Fruit fly (Drosophila melanogaster): ENCODE data around the gene CG15824.

CG15824 gene

DNA sequence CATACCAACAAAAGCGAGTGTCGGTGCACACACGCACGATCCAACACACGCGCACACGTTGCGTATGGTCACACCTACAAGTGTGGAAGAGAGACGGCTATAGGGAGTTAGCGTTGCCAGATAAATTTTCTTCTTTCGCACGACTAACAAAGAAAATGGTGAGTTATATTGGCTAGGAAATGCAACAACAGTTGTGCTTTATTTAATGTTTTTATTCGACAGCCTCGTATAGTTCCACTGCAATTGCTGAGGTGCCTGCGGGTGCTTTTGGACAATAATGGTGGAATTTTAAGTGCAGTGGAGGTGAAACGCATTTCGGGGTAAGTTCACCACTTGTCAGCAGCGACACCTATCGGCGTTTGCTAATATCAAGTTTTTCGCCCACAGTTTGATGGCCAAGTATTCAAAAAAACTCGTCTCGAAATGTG is 13.5 kb downstream of the CG15824 start (continued):
- TF ChIP-seq chm (GFP tag; IDR thresholded peaks at IDR 0.05) (no peak), Optix (GFP tag; IDR thresholded peaks at IDR 0.05) (no peak), CG32767 (GFP tag; IDR thresholded peaks at IDR 0.05) (peak; percentile 62; the same call in 1 of the 2 replicates), zfh1 (GFP tag; IDR thresholded peaks at IDR 0.05) (no peak), Nf-YC (tag; optimal IDR thresholded peaks at IDR 0.05) (peak; percentile 12), CG2199 (GFP tag; IDR thresholded peaks at IDR 0.05) (peak; percentile 61; the same call in 1 of the 3 replicates), Fer2 (tag; optimal IDR thresholded peaks at IDR 0.05) (no peak), tup (GFP tag; optimal IDR thresholded peaks at IDR 0.05) (no peak), CG3281 (GFP tag; optimal IDR thresholded peaks at IDR 0.05) (peak; percentile 17), MESR4 (GFP tag; optimal IDR thresholded peaks at IDR 0.05) (peak; percentile 51), sim (GFP tag; IDR thresholded peaks at IDR 0.05) (no peak), Sox100B (GFP tag; optimal IDR thresholded peaks at IDR 0.05) (no peak), CG13624 (GFP tag; optimal IDR thresholded peaks at IDR 0.05) (peak; percentile 4), CG8089 (GFP tag; optimal IDR thresholded peaks at IDR 0.05) (no peak), sd (tag; optimal IDR thresholded peaks at IDR 0.05) (peak; percentile 68), CG16779 (GFP tag; IDR thresholded peaks at IDR 0.05) (no peak), Lhr (GFP tag; optimal IDR thresholded peaks at IDR 0.05) (no peak), slbo (GFP tag; IDR thresholded peaks at IDR 0.05) (no peak), Oaz (GFP tag; IDR thresholded peaks at IDR 0.05) (no peak), CG18262 (tag; optimal IDR thresholded peaks at IDR 0.05) (no peak), crol (GFP tag; IDR thresholded peaks at IDR 0.05) (no peak)

DNA sequence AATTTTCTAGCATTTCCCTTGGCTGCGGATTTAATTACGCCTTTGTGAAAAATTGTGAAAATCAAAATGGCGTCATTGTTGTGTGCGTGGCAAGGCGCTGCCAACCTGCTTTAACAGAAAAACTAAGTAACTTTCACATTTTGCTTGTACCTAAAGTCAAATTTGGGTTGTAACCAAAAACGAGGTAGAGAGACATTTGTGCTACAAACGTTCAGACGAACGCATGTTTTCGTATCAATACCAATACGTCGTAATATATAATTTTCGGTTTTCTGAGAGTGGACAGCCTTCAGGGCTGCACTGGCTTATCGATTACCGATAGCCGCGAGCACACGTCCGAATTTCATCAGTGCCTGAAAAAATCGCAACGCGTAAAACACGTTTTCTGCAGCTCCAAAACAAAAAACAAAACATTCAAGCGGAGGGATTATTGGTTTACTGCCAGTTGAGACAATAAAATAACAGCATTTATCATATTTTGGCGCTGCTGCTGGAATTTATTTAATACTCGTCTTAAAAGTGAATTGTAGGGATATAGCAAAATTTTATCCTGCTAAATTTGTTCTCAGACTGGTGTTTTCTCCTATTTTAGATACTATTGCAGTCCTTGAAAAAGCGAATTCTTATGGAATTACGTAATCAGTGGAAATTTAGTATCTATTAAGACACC is 14.1 kb downstream of the CG15824 start:
- TF ChIP-seq CG17186 (GFP tag; optimal IDR thresholded peaks at IDR 0.05) (peak; percentile 48), CG34376 (GFP tag; optimal IDR thresholded peaks at IDR 0.05) (no peak), CG7786 (GFP tag; optimal IDR thresholded peaks at IDR 0.05) (peak; percentile 80), zen2 (GFP tag; IDR thresholded peaks at IDR 0.05; ENCODE audit: partially characterized antibody) (no peak), CG6791 (GFP tag; IDR thresholded peaks at IDR 0.05; ENCODE audit: partially characterized antibody) (peak; percentile 57; the same call in 2 of the 3 replicates), Pdp1 (GFP tag; optimal IDR thresholded peaks at IDR 0.05) (peak; percentile 73 to 99), CG31365 (tag; optimal IDR thresholded peaks at IDR 0.05) (no peak), CG9932 (GFP tag; IDR thresholded peaks at IDR 0.05) (peak; percentile 78), hth (optimal IDR thresholded peaks at IDR 0.05) (no peak), ro (GFP tag; IDR thresholded peaks at IDR 0.05) (0 out of 2 replicates have a peak, but pooled peaks have one; percentile 15), Vsx1 (GFP tag; optimal IDR thresholded peaks at IDR 0.05) (no peak), CHES-1-like (GFP tag; optimal IDR thresholded peaks at IDR 0.05) (peak; percentile 81), Awh (GFP tag; IDR thresholded peaks at IDR 0.05) (no peak), CG16779 (GFP tag; IDR thresholded peaks at IDR 0.05) (no peak), Ada2b (GFP tag; IDR thresholded peaks at IDR 0.05) (peak; percentile 34; the same call in 1 of the 2 replicates), CG6765 (GFP tag; optimal IDR thresholded peaks at IDR 0.05) (peak; percentile 67), E2f1 (GFP tag; IDR thresholded peaks at IDR 0.05) (peak; percentile 46), odd (GFP tag; optimal IDR thresholded peaks at IDR 0.05) (peak; percentile 39), zen (tag; optimal IDR thresholded peaks at IDR 0.05) (peak; percentile 34), CG11456 (GFP tag; IDR thresholded peaks at IDR 0.05) (peak; percentile 69; the same call in 1 of the 3 replicates), CG11560 (tag; IDR thresholded peaks at IDR 0.05) (peak; percentile 55; the same call in 2 of the 3 replicates), CG2678 (tag; optimal IDR thresholded peaks at IDR 0.05) (peak; percentile 71), CG11085 (GFP tag; IDR thresholded peaks at IDR 0.05) (peak; percentile 38; the same call in 1 of the 2 replicates), CG8478 (optimal IDR thresholded peaks at IDR 0.05) (no peak), CG31441 (GFP tag; IDR thresholded peaks at IDR 0.05) (peak; percentile 47), repo (GFP tag; optimal IDR thresholded peaks at IDR 0.05) (peak; percentile 78), al (GFP tag; IDR thresholded peaks at IDR 0.05) (peak; percentile 64), fu2 (GFP tag; optimal IDR thresholded peaks at IDR 0.05) (peak; percentile 64), CG6689 (GFP tag; IDR thresholded peaks at IDR 0.05) (peak; percentile 81), CG1832 (GFP tag; optimal IDR thresholded peaks at IDR 0.05) (no peak), Hmr (GFP tag; optimal IDR thresholded peaks at IDR 0.05) (peak; percentile 50)
